Worm (Caenorhabditis elegans) whole organism, early embryonic: ENCODE results near the gene ZC155.2.

Source experiments
- B0310.2 ChIP-seq: sonication (generic microtip); optimal IDR thresholded peaks from 2 replicates; lab custom pipeline; 2016; ENCODE audit warnings: mild to moderate bottlenecking, missing genetic modification characterization, missing compliant biosample characterization
- F13C5.2 ChIP-seq: sonication (generic microtip); optimal IDR thresholded peaks from 2 replicates; lab custom pipeline; 2017; ENCODE audit warnings: mild to moderate bottlenecking, missing genetic modification characterization, inconsistent platforms, missing compliant biosample characterization
- aly-1 ChIP-seq: sonication (generic microtip); optimal IDR thresholded peaks from 2 replicates; lab custom pipeline; 2016; ENCODE audit warnings: missing genetic modification characterization, missing compliant biosample characterization
- ama-1 ChIP-seq: fragments of 150-350 bp; optimal IDR thresholded peaks from 2 replicates; lab custom pipeline; 2014
- ceh-13 ChIP-seq: fragments of 200-800 bp; sonication (Bioruptor generic); optimal IDR thresholded peaks from 2 replicates; lab custom pipeline; 2018; ENCODE audit warnings: mild to moderate bottlenecking, missing genetic modification characterization, missing compliant biosample characterization
- ceh-36 ChIP-seq: sonication (generic microtip); optimal IDR thresholded peaks from 2 replicates; lab custom pipeline; 2016; ENCODE audit warnings: missing genetic modification characterization, inconsistent platforms, missing compliant biosample characterization
- ets-7 ChIP-seq: sonication (generic microtip); optimal IDR thresholded peaks from 2 replicates; lab custom pipeline; 2016; ENCODE audit warnings: missing genotype, missing genetic modification characterization, missing compliant biosample characterization
- flt-1 ChIP-seq: fragments of 200-800 bp; sonication (Bioruptor generic); IDR thresholded peaks from 2 replicates; pipeline ENCODE4 v1.3.6; 2022; ENCODE audit warnings: missing genetic modification characterization, missing compliant biosample characterization
- hmbx-1 ChIP-seq: sonication (generic microtip); optimal IDR thresholded peaks from 2 replicates; lab custom pipeline; 2016; ENCODE audit warnings: mild to moderate bottlenecking, missing genetic modification characterization, missing compliant biosample characterization
- hmg-4 ChIP-seq: fragments of 200-800 bp; sonication (Bioruptor generic); optimal IDR thresholded peaks from 2 replicates; lab custom pipeline; 2018; ENCODE audit warnings: mild to moderate bottlenecking, missing genetic modification characterization, missing compliant biosample characterization
- hnd-1 ChIP-seq: sonication (generic microtip); optimal IDR thresholded peaks from 2 replicates; lab custom pipeline; 2016; ENCODE audit warnings: missing genetic modification characterization, missing compliant biosample characterization
- pes-1 ChIP-seq: fragments of 200-800 bp; sonication (Bioruptor generic); IDR thresholded peaks from 2 replicates; pipeline ENCODE4 v1.3.6; 2022; ENCODE audit warnings: missing genetic modification reagents, missing genetic modification characterization, missing compliant biosample characterization
- scrt-1 ChIP-seq: fragments of 200-800 bp; sonication (Bioruptor generic); IDR thresholded peaks from 2 replicates; pipeline ENCODE4 v1.3.6; 2022; ENCODE audit warnings: missing genetic modification characterization, missing compliant biosample characterization
- sea-1 ChIP-seq: fragments of 200-800 bp; sonication (Bioruptor generic); conservative IDR thresholded peaks from 2 replicates; pipeline ENCODE4 v1.3.6; 2022; ENCODE audit warnings: missing genetic modification characterization, missing compliant biosample characterization
- tbx-11 ChIP-seq: fragments of 200-800 bp; sonication (Bioruptor generic); IDR thresholded peaks from 2 replicates; pipeline ENCODE4 v1.3.6; 2022; ENCODE audit warnings: missing genetic modification characterization, missing compliant biosample characterization
- tbx-37 ChIP-seq: fragments of 200-800 bp; sonication (Bioruptor generic); conservative IDR thresholded peaks from 2 replicates; pipeline ENCODE4 v1.3.6; 2022; ENCODE audit warnings: missing genetic modification reagents, missing genetic modification characterization, missing compliant biosample characterization
- tra-4 ChIP-seq: sonication (generic microtip); optimal IDR thresholded peaks from 2 replicates; lab custom pipeline; 2017; ENCODE audit warnings: missing genetic modification characterization, missing compliant biosample characterization

Gene ZC155.2

ce11 chrIII:5234312-5234711 is 15.5 kb downstream of the ZC155.2 start, which contains the start of gene mrps-26:
Gene mrps-26 (plus strand): TSS chrIII:5234612.
- TF ChIP-seq hmbx-1 (tag; lab: Kevin White, UChicago), result no peak
- no peak for TF ChIP-seq pes-1 (GFP tag; lab: Robert Waterston, UW)
- TF ChIP-seq ama-1, result no peak
- no peak for TF ChIP-seq ets-7 (tag; lab: Kevin White, UChicago)
- no peak for TF ChIP-seq sea-1 (GFP tag; lab: Robert Waterston, UW)
- TF ChIP-seq aly-1 (tag; lab: Kevin White, UChicago), result no peak
- TF ChIP-seq tra-4 (tag; lab: Kevin White, UChicago), result no peak
- no peak for TF ChIP-seq ceh-13 (GFP tag; lab: Kevin White, UChicago)
- TF ChIP-seq hmg-4, result no peak
- TF ChIP-seq tbx-11, result no peak
- no peak for TF ChIP-seq F13C5.2 (tag; lab: Kevin White, UChicago)
- TF ChIP-seq hnd-1 (tag; lab: Kevin White, UChicago), result no peak
- no peak for TF ChIP-seq scrt-1 (GFP tag; lab: Robert Waterston, UW)

ce11 chrIII:5236104-5236503 is 17.3 kb downstream of the ZC155.2 start, which contains the start of gene prx-10:
Gene prx-10 (plus strand): TSS chrIII:5236404.
- no peak for TF ChIP-seq hnd-1 (tag; lab: Kevin White, UChicago)
- TF ChIP-seq aly-1 (tag; lab: Kevin White, UChicago), result no peak
- no peak for TF ChIP-seq scrt-1 (GFP tag; lab: Robert Waterston, UW)

- TF ChIP-seq ceh-36 (tag; lab: Kevin White, UChicago) (no peak), scrt-1 (GFP tag; lab: Robert Waterston, UW) (no peak), ets-7 (tag; lab: Kevin White, UChicago) (no peak), sea-1 (GFP tag; lab: Robert Waterston, UW) (no peak), tbx-11 (no peak), aly-1 (tag; lab: Kevin White, UChicago) (no peak), hmbx-1 (tag; lab: Kevin White, UChicago) (no peak), pes-1 (GFP tag; lab: Robert Waterston, UW) (no peak), flt-1 (no peak), ama-1 (no peak)
Measured at ce11 chrIII:5241854-5242253, 23.1 kb downstream of the ZC155.2 start.

- TF ChIP-seq tbx-37 (GFP tag; lab: Robert Waterston, UW), result no peak
- TF ChIP-seq pes-1 (GFP tag; lab: Robert Waterston, UW), result no peak
- TF ChIP-seq ceh-13 (GFP tag; lab: Kevin White, UChicago), result no peak
- TF ChIP-seq B0310.2 (tag; lab: Kevin White, UChicago), result no peak
- no peak for TF ChIP-seq ama-1
- no peak for TF ChIP-seq ets-7 (tag; lab: Kevin White, UChicago)
- no peak for TF ChIP-seq hnd-1 (tag; lab: Kevin White, UChicago)
- no peak for TF ChIP-seq tra-4 (tag; lab: Kevin White, UChicago)
Measured at ce11 chrIII:5244539-5244938, 25.8 kb downstream of the ZC155.2 start, which contains the start of gene cnd-1. Gene cnd-1 (minus strand): TSS chrIII:5244639.

- TF ChIP-seq aly-1 (tag; lab: Kevin White, UChicago), result no peak
- no peak for TF ChIP-seq ets-7 (tag; lab: Kevin White, UChicago)
- TF ChIP-seq ama-1, result no peak
- TF ChIP-seq B0310.2 (tag; lab: Kevin White, UChicago), result no peak
- TF ChIP-seq hnd-1 (tag; lab: Kevin White, UChicago), result no peak
Measured at ce11 chrIII:5245067-5245466, 26.3 kb downstream of the ZC155.2 start.

- no peak for TF ChIP-seq hmg-4
- TF ChIP-seq B0310.2 (tag; lab: Kevin White, UChicago), result no peak
- peak; percentile 67 for TF ChIP-seq ceh-36 (tag; lab: Kevin White, UChicago)
Measured at ce11 chrIII:5248706-5249105, 29.9 kb downstream of the ZC155.2 start.

- TF ChIP-seq B0310.2 (tag; lab: Kevin White, UChicago) (no peak), tbx-37 (GFP tag; lab: Robert Waterston, UW) (no peak), hnd-1 (tag; lab: Kevin White, UChicago) (no peak), ceh-36 (tag; lab: Kevin White, UChicago) (no peak), aly-1 (tag; lab: Kevin White, UChicago) (no peak), hmbx-1 (tag; lab: Kevin White, UChicago) (no peak), pes-1 (GFP tag; lab: Robert Waterston, UW) (no peak), hmg-4 (no peak), F13C5.2 (tag; lab: Kevin White, UChicago) (no peak), scrt-1 (GFP tag; lab: Robert Waterston, UW) (no peak), ama-1 (no peak), sea-1 (GFP tag; lab: Robert Waterston, UW) (no peak), tra-4 (tag; lab: Kevin White, UChicago) (no peak), tbx-11 (no peak), flt-1 (no peak), ceh-13 (GFP tag; lab: Kevin White, UChicago) (no peak)
Measured at ce11 chrIII:5254108-5254507, 35.3 kb downstream of the ZC155.2 start, which contains the start of the genes sumv-1 and gop-1. Gene sumv-1 (minus strand): TSS chrIII:5254187. Gene gop-1 (plus strand): TSS chrIII:5254438.

- no peak for TF ChIP-seq ceh-36 (tag; lab: Kevin White, UChicago)
- TF ChIP-seq tbx-11, result no peak
- no peak for TF ChIP-seq hmg-4
- TF ChIP-seq tra-4 (tag; lab: Kevin White, UChicago), result no peak
- TF ChIP-seq tbx-37 (GFP tag; lab: Robert Waterston, UW), result no peak
- TF ChIP-seq flt-1, result no peak
- TF ChIP-seq sea-1 (GFP tag; lab: Robert Waterston, UW), result no peak
- TF ChIP-seq hnd-1 (tag; lab: Kevin White, UChicago), result no peak
- TF ChIP-seq ceh-13 (GFP tag; lab: Kevin White, UChicago), result no peak
- TF ChIP-seq F13C5.2 (tag; lab: Kevin White, UChicago), result no peak
- no peak for TF ChIP-seq hmbx-1 (tag; lab: Kevin White, UChicago)
- no peak for TF ChIP-seq scrt-1 (GFP tag; lab: Robert Waterston, UW)
- TF ChIP-seq B0310.2 (tag; lab: Kevin White, UChicago), result no peak
- no peak for TF ChIP-seq ama-1
Measured at ce11 chrIII:5258918-5259317, 40.1 kb downstream of the ZC155.2 start, which contains the start of gene gop-2. Gene gop-2 (plus strand): TSS chrIII:5259023.
